Fruit fly (Drosophila melanogaster) whole organism, prepupa: ENCODE measurements around the gene oaf.
A peak's percentile ranks its signal among the peaks of the same experiment; 100 is the strongest.

Experiments used
- Blimp-1 ChIP-seq: fragments of 200-800 bp; sonication (Bioruptor generic); optimal IDR thresholded peaks from 3 replicates; lab custom pipeline; 2017; ENCODE audit warnings: missing biosample characterization, missing genetic modification characterization, mild to moderate bottlenecking, moderate library complexity, missing genetic modification reagents
- CG11294 ChIP-seq: fragments of 200-800 bp; sonication (Bioruptor generic); IDR thresholded peaks from 2 replicates; pipeline ENCODE4 v1.3.6; 2022; ENCODE audit warnings: missing biosample characterization, missing genetic modification characterization
- CG15336 ChIP-seq: fragments of 200-800 bp; sonication (Bioruptor generic); IDR thresholded peaks from 2 replicates; pipeline ENCODE4 v1.3.6; 2022; ENCODE audit warnings: missing biosample characterization, missing genetic modification characterization
- CG32006 ChIP-seq: fragments of 200-800 bp; sonication (Bioruptor generic); optimal IDR thresholded peaks from 3 replicates; lab custom pipeline; 2017; ENCODE audit warnings: missing biosample characterization, mild to moderate bottlenecking, missing genetic modification characterization
- CG34406 ChIP-seq: fragments of 200-800 bp; sonication (Bioruptor generic); optimal IDR thresholded peaks from 3 replicates; lab custom pipeline; 2016; ENCODE audit warnings: missing biosample characterization, missing genetic modification characterization
- CG3919 ChIP-seq: fragments of 200-800 bp; sonication (Bioruptor generic); optimal IDR thresholded peaks from 3 replicates; lab custom pipeline; 2016; ENCODE audit warnings: missing biosample characterization, missing genetic modification characterization
- CG6163 ChIP-seq: fragments of 200-800 bp; sonication (Bioruptor generic); IDR thresholded peaks from 3 replicates; pipeline ENCODE4 v1.3.6; 2022; ENCODE audit warnings: missing biosample characterization, missing genetic modification characterization
- CG6792 ChIP-seq: fragments of 200-800 bp; sonication (Bioruptor generic); optimal IDR thresholded peaks from 3 replicates; lab custom pipeline; 2016; ENCODE audit warnings: missing biosample characterization, missing genetic modification characterization
- CG6808 ChIP-seq: fragments of 200-800 bp; sonication (Bioruptor generic); optimal IDR thresholded peaks from 3 replicates; lab custom pipeline; 2017; ENCODE audit warnings: missing biosample characterization, missing genetic modification characterization, mild to moderate bottlenecking, moderate library complexity, missing genetic modification reagents
- CG7368 ChIP-seq: fragments of 200-800 bp; sonication (Bioruptor generic); optimal IDR thresholded peaks from 3 replicates; lab custom pipeline; 2016; ENCODE audit warnings: missing biosample characterization, missing genetic modification characterization
- CG8119 ChIP-seq: fragments of 200-800 bp; sonication (Bioruptor generic); IDR thresholded peaks from 3 replicates; pipeline ENCODE4 v1.3.6; 2022; ENCODE audit warnings: missing biosample characterization, missing genetic modification characterization
- CG8319 ChIP-seq: fragments of 200-800 bp; sonication (Bioruptor generic); optimal IDR thresholded peaks from 3 replicates; lab custom pipeline; 2016; ENCODE audit warnings: missing biosample characterization, missing genetic modification characterization
- Eip78C ChIP-seq: fragments of 200-800 bp; sonication (Bioruptor generic); peaks from one replicate; lab custom pipeline; 2016; ENCODE audit warnings: missing biosample characterization, missing genetic modification characterization
- Hr38 ChIP-seq: sonication (Bioruptor generic); optimal IDR thresholded peaks from 2 replicates; lab custom pipeline; 2016; ENCODE audit warnings: missing biosample characterization, missing genetic modification characterization
- Hr4 ChIP-seq: fragments of 200-800 bp; sonication (Bioruptor generic); optimal IDR thresholded peaks from 3 replicates; lab custom pipeline; 2016; ENCODE audit warnings: missing biosample characterization, missing genetic modification characterization
- Lpt ChIP-seq: fragments of 200-800 bp; sonication (Bioruptor generic); optimal IDR thresholded peaks from 3 replicates; lab custom pipeline; 2016; ENCODE audit warnings: missing biosample characterization, missing genetic modification characterization
- Met ChIP-seq: fragments of 200-800 bp; sonication (Bioruptor generic); optimal IDR thresholded peaks from 3 replicates; lab custom pipeline; 2016; ENCODE audit warnings: missing biosample characterization, missing genetic modification characterization
- Smox ChIP-seq: fragments of 200-800 bp; sonication (Bioruptor generic); optimal IDR thresholded peaks from 3 replicates; lab custom pipeline; 2016; ENCODE audit warnings: missing biosample characterization, missing genetic modification characterization
- Sox14 ChIP-seq: fragments of 200-800 bp; sonication (Bioruptor generic); optimal IDR thresholded peaks from 3 replicates; lab custom pipeline; 2016; ENCODE audit warnings: missing biosample characterization, missing genetic modification characterization
- Sox15 ChIP-seq: fragments of 200-800 bp; sonication (Bioruptor generic); optimal IDR thresholded peaks from 3 replicates; lab custom pipeline; 2016; ENCODE audit warnings: missing biosample characterization, missing genetic modification characterization
- acj6 ChIP-seq: fragments of 200-800 bp; sonication (Bioruptor generic); optimal IDR thresholded peaks from 3 replicates; lab custom pipeline; 2016; ENCODE audit warnings: missing biosample characterization, missing genetic modification characterization
- dac ChIP-seq: fragments of 200-800 bp; sonication (Bioruptor generic); optimal IDR thresholded peaks from 2 replicates; lab custom pipeline; 2017; ENCODE audit warnings: missing biosample characterization, mild to moderate bottlenecking, missing genetic modification characterization
- dsx ChIP-seq: fragments of 200-800 bp; optimal IDR thresholded peaks from 3 replicates; lab custom pipeline; 2019; ENCODE audit warnings: missing biosample characterization, mild to moderate bottlenecking, missing genetic modification characterization, moderate library complexity; ENCODE audit not compliant: poor library complexity, severe bottlenecking
- eg ChIP-seq: fragments of 200-800 bp; sonication (Bioruptor generic); IDR thresholded peaks from 3 replicates; pipeline ENCODE4 v1.3.6; 2022; ENCODE audit warnings: missing biosample characterization, missing genetic modification characterization
- fd85E ChIP-seq: fragments of 200-800 bp; sonication (Bioruptor generic); optimal IDR thresholded peaks from 3 replicates; lab custom pipeline; 2016; ENCODE audit warnings: missing biosample characterization, missing genetic modification characterization
- fkh ChIP-seq: fragments of 200-800 bp; sonication (Bioruptor generic); optimal IDR thresholded peaks from 3 replicates; lab custom pipeline; 2017; ENCODE audit warnings: missing biosample characterization, mild to moderate bottlenecking, missing genetic modification characterization, moderate library complexity
- lz ChIP-seq: fragments of 200-800 bp; sonication (Bioruptor generic); optimal IDR thresholded peaks from 3 replicates; lab custom pipeline; 2016; ENCODE audit warnings: missing biosample characterization, missing genetic modification characterization
- net ChIP-seq: fragments of 200-800 bp; sonication (Bioruptor generic); optimal IDR thresholded peaks from 3 replicates; lab custom pipeline; 2016; ENCODE audit warnings: missing biosample characterization, missing genetic modification characterization
- ss ChIP-seq, 2 experiments: fragments of 200-800 bp; sonication (Bioruptor generic); optimal IDR thresholded peaks; 2 replicates in 1 of 2; 3 replicates in 1 of 2; lab custom pipeline; 2017 to 2018; ENCODE audit warnings: mild to moderate bottlenecking in 2 of 2, missing biosample characterization in 2 of 2, missing genetic modification characterization in 2 of 2, moderate library complexity in 1 of 2
- svp ChIP-seq: fragments of 200-800 bp; sonication (Bioruptor generic); peaks from one replicate; lab custom pipeline; 2016; ENCODE audit warnings: missing biosample characterization, missing genetic modification characterization
- topi ChIP-seq: fragments of 200-800 bp; sonication (Bioruptor generic); optimal IDR thresholded peaks from 3 replicates; lab custom pipeline; 2016; ENCODE audit warnings: missing biosample characterization, missing genetic modification characterization

Gene oaf

DNA sequence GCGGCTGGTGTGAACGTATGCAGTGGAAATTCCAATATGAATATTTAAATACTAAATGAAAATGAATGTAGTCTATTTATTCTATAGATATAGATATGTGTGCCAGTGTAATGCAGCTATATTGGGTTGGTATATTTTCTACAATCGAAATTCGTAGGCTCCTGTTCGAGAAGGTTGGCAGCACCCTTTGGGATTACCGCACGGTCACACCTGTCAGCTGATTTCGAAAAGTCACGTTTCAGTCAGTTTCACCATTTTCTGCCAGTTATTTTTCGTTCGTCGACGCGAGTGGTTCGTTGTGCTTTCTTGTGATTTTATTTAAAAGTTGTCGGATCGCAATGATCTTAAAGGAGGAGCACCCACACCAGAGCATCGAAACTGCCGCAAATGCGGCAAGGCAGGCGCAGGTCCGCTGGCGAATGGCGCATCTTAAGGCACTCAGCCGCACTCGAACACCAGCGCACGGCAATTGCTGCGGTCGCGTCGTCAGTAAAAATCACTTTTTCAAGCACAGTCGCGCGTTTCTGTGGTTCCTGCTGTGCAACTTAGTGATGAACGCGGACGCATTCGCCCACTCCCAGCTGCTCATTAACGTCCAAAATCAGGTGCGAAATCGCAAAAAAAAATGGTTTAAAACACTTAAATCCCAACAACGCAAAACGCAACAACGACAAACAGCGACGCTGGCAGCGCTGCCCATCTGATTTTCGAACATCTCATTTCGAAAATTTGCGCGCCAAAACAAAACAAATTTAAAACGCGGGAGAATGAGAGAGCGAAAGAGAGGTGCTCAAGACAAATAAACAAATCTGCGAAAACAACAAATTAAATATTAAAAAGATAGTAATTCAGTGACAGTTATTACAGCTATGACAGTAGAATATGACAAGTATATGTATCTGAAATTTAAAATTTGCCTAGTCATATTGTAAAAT lies at the start of gene oaf (continued):
- TF ChIP-seq CG8319 (GFP tag; lab: Kevin White, UChicago) (no peak), Hr4 (GFP tag; lab: Kevin White, UChicago) (peak; percentile 61), CG32006 (peak; percentile 18), dac (GFP tag; lab: Kevin White, UChicago) (peak; percentile 48), Lpt (no peak), CG6808 (GFP tag; lab: Kevin White, UChicago) (no peak), topi (peak; percentile 37), CG3919 (GFP tag; lab: Kevin White, UChicago) (peak; percentile 62), ss (GFP tag; optimal IDR thresholded peaks at IDR 0.05; lab: Kevin White, UChicago) (no peak), Hr38 (GFP tag; lab: Kevin White, UChicago) (no peak)

- TF ChIP-seq ss (GFP tag; optimal IDR thresholded peaks at IDR 0.05; lab: Kevin White, UChicago): peak; percentile 15 to 20
- TF ChIP-seq lz (GFP tag; lab: Kevin White, UChicago): no peak
Observed at dm6 chr2L:2448514-2448913, 44.2 kb upstream of the oaf start.

DNA sequence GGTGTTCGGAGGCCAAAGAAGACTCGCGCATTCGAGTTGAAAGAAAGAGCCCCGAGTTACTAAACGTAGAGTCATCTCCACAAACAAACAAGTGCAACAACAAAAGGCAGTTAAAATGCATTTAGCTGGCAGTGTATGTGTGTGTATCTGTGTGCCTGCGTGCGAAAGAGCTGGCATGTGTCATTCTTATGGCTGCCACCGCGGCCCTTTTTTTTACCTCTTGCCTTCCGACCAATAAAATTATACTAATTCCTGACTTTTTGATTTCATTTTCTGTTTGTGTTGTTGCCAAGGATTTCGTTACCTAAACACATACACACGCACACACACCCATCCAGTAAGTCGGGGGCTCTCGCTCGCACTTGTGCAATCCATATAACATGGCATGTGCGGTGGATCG lies 43.1 kb upstream of the oaf start:
- no peak for TF ChIP-seq CG7368
- TF ChIP-seq CG6792 (GFP tag; lab: Kevin White, UChicago): no peak
- TF ChIP-seq CG6163 (GFP tag; lab: Robert Waterston, UW): no peak
- TF ChIP-seq Hr38 (GFP tag; lab: Kevin White, UChicago): no peak
- TF ChIP-seq CG11294: no peak
- TF ChIP-seq Lpt: no peak
- no peak for TF ChIP-seq net (GFP tag; lab: Kevin White, UChicago)
- TF ChIP-seq ss (GFP tag; optimal IDR thresholded peaks at IDR 0.05; lab: Kevin White, UChicago): no peak
- no peak for TF ChIP-seq eg
- no peak for TF ChIP-seq Smox (GFP tag; lab: Kevin White, UChicago)
- TF ChIP-seq svp: no peak

DNA sequence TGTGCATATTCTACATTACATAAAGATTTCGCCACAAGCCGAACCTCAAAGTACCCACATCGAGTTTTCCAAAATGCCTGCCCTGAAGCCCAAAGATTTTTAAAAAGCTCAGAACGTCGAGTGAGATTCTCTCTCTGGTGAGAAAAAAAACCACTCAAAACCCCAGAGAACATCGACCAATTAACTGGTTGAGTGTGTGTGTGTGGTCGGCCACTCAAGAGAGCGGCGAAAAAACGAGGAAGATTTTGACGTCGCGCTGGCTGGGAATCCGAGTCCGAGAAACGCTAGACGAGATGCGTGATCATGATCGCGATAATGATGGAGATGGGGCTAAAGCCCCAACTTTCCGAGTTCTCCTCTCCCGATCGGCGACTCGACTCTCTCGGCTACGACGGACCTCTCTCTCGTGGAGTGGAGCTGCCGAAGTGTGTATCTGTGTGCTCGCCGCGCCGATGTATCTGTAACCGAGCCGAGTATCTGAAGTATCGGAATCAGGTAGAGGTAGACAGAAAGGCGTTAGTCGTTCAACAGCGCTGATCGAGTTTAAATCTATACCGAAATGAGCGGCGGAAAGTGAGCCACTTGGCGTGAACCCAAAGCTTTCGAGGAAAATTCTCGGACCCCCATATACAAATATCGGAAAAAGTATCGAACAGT lies 41.9 kb upstream of the oaf start:
- TF ChIP-seq dsx (GFP tag; lab: Kevin White, UChicago) (peak; percentile 5), Hr4 (GFP tag; lab: Kevin White, UChicago) (no peak), fd85E (GFP tag; lab: Kevin White, UChicago) (no peak), Eip78C (GFP tag; lab: Kevin White, UChicago) (peak; percentile 70), fkh (GFP tag; lab: Kevin White, UChicago) (peak; percentile 63), svp (peak; percentile 47), CG6163 (GFP tag; lab: Robert Waterston, UW) (peak; percentile 23; the same call in 2 of the 3 replicates), CG8119 (GFP tag; lab: Robert Waterston, UW) (0 out of 3 replicates have a peak, but pooled peaks have one; percentile 20), ss (GFP tag; optimal IDR thresholded peaks at IDR 0.05; lab: Kevin White, UChicago) (peak; percentile 32 to 60), acj6 (GFP tag; lab: Kevin White, UChicago) (no peak), CG6792 (GFP tag; lab: Kevin White, UChicago) (no peak), Hr38 (GFP tag; lab: Kevin White, UChicago) (no peak), CG15336 (GFP tag; lab: Robert Waterston, UW) (0 out of 2 replicates have a peak, but pooled peaks have one; percentile 17), Sox14 (no peak), lz (GFP tag; lab: Kevin White, UChicago) (no peak), CG3919 (GFP tag; lab: Kevin White, UChicago) (peak; percentile 2), eg (0 out of 3 replicates have a peak, but pooled peaks have one; percentile 10)
- TF ChIP-seq, all 60 proteins: peak for 10

dm6 chr2L:2453818-2454217 lies 38.9 kb upstream of the oaf start:
- no peak for TF ChIP-seq Blimp-1 (GFP tag; lab: Kevin White, UChicago)
- no peak for TF ChIP-seq CG34406 (GFP tag; lab: Kevin White, UChicago)
- TF ChIP-seq CG6792 (GFP tag; lab: Kevin White, UChicago): no peak
- no peak for TF ChIP-seq Sox15 (GFP tag; lab: Kevin White, UChicago)
- TF ChIP-seq lz (GFP tag; lab: Kevin White, UChicago): no peak
- TF ChIP-seq Met (GFP tag; lab: Kevin White, UChicago): no peak
